Worm (Caenorhabditis elegans) whole organism, midembryonic: ENCODE measurements around the gene cyp-33C1.

Experiments
- T22C8.4 ChIP-seq: fragments of 200-800 bp; sonication (Bioruptor generic); IDR thresholded peaks from 2 replicates; pipeline ENCODE4 v1.3.6; 2022; ENCODE audit warnings: missing genetic modification characterization, missing compliant biosample characterization
- flt-1 ChIP-seq: fragments of 200-800 bp; sonication (Bioruptor generic); IDR thresholded peaks from 2 replicates; pipeline ENCODE4 v1.3.6; 2022; ENCODE audit warnings: missing genetic modification characterization, missing compliant biosample characterization
- klf-2 ChIP-seq: fragments of 200-800 bp; sonication (Bioruptor generic); conservative IDR thresholded peaks from 2 replicates; pipeline ENCODE4 v1.3.6; 2022; ENCODE audit warnings: missing genetic modification reagents, missing genetic modification characterization, missing compliant biosample characterization
- tab-1 ChIP-seq: fragments of 200-800 bp; sonication (Bioruptor generic); IDR thresholded peaks from 2 replicates; pipeline ENCODE4 v1.3.6; 2022; ENCODE audit warnings: missing genetic modification characterization, missing compliant biosample characterization
- ztf-23 ChIP-seq: fragments of 200-800 bp; sonication (Bioruptor generic); IDR thresholded peaks from 2 replicates; pipeline ENCODE4 v1.3.6; 2022; ENCODE audit warnings: missing genetic modification reagents, missing genetic modification characterization, missing compliant biosample characterization
- ztf-29 ChIP-seq: fragments of 200-800 bp; sonication (Bioruptor generic); IDR thresholded peaks from 2 replicates; pipeline ENCODE4 v1.3.6; 2022; ENCODE audit warnings: missing genetic modification reagents, missing genetic modification characterization, missing compliant biosample characterization

DNA sequence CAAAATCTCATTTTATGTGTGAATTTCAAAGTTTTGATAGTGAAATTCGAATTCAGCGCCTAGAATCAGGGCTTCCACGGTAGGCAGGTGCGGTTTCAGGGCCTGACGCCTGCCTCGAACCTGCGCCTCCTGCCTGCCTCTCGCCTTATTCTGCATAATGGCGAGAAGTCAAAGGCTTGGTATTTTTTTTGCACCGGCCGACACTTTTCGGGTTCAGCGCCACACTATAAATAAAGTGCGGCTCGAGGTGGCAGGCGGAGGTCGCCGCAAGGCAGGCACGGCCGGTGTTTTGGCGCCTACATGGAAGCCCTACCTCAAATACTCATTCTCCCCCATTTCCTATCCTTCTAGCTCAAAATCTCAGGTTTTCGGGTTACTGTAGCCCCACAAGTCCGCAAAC, 21.1 kb downstream of the cyp-33C1 start:
- TF ChIP-seq tab-1 (GFP tag; lab: Robert Waterston, UW) (no peak), ztf-29 (GFP tag; lab: Robert Waterston, UW) (no peak), ztf-23 (GFP tag; lab: Robert Waterston, UW) (no peak), flt-1 (no peak), T22C8.4 (GFP tag; lab: Robert Waterston, UW) (no peak), klf-2 (no peak)
